Worm (Caenorhabditis elegans): Measurements from ENCODE around the gene C35D10.5.

DNA sequence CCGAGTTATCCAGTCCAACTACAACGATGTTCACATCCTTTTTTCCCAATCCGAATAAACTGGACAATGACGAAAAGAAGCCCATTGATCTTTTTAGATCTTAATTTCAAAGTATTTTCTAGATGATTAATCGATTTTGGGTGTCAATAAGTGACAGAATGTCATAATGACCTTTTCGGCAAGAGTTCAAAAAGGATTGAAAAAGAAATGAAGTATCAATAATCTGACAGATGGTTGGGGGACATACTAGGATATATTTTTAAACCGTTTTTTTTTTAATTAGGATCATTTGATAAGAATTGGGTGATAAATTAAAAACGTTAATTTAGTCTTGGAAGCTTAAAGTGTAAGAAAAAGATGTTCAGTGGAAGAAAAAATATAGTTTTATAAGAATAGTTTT lies 47.4 kb upstream of the C35D10.5 start, which contains the start of gene arl-6:
- no peak for TF ChIP-seq peb-1 (tag; optimal IDR thresholded peaks at IDR 0.05)
- TF ChIP-seq mbf-1 (tag; optimal IDR thresholded peaks at IDR 0.05), result no peak
- TF ChIP-seq mdl-1 (tag; optimal IDR thresholded peaks at IDR 0.05), result no peak
- TF ChIP-seq ztf-11 (tag; optimal IDR thresholded peaks at IDR 0.05), result no peak
- no peak for TF ChIP-seq skn-1 (tag; optimal IDR thresholded peaks at IDR 0.05)
- no peak for TF ChIP-seq nhr-12 (tag; optimal IDR thresholded peaks at IDR 0.05)
- no peak for TF ChIP-seq fos-1 (tag; optimal IDR thresholded peaks at IDR 0.05)
- no peak for TF ChIP-seq elt-3 (tag; optimal IDR thresholded peaks at IDR 0.05)
- no peak for TF ChIP-seq crh-2 (tag; optimal IDR thresholded peaks at IDR 0.05)
- no peak for TF ChIP-seq nhr-21 (tag; optimal IDR thresholded peaks at IDR 0.05)
- no peak for TF ChIP-seq nhr-25 (tag; optimal IDR thresholded peaks at IDR 0.05)
- TF ChIP-seq ceh-16 (tag; optimal IDR thresholded peaks at IDR 0.05), result no peak

Measured in whole organism, L2 larva.